Worm (Caenorhabditis elegans): Measurements from ENCODE around the gene sto-5.
A peak's percentile ranks its signal among the peaks of the same experiment; 100 is the strongest.

The sto-5 gene

ce11 chrX:16811974-16812373, 13.3 kb downstream of the sto-5 start:
- peak; percentile 41 for TF ChIP-seq rnt-1 (tag; optimal IDR thresholded peaks at IDR 0.05)
- TF ChIP-seq lin-14 (GFP tag; optimal IDR thresholded peaks at IDR 0.05), result peak; percentile 76
- no peak for TF ChIP-seq ztf-4 (tag; optimal IDR thresholded peaks at IDR 0.05)
- TF ChIP-seq nhr-71 (tag; optimal IDR thresholded peaks at IDR 0.05), result peak; percentile 51
- peak; percentile 12 for TF ChIP-seq snu-23 (GFP tag; optimal IDR thresholded peaks at IDR 0.05)

- TF ChIP-seq efl-1 (optimal IDR thresholded peaks at IDR 0.05) (no peak), efl-1 (GFP tag; optimal IDR thresholded peaks at IDR 0.05 in 1 of 2) (peak in 1 of 2 experiments; percentile 32), isw-1 (GFP tag; IDR thresholded peaks at IDR 0.05) (no peak), lin-15B (tag; optimal IDR thresholded peaks at IDR 0.05) (no peak)
Measured at ce11 chrX:16809689-16810088, 15.6 kb downstream of the sto-5 start.

ce11 chrX:16808526-16808925, 16.7 kb downstream of the sto-5 start:
- TF ChIP-seq blmp-1 (tag; optimal IDR thresholded peaks at IDR 0.05) (no peak), lsy-2 (tag; optimal IDR thresholded peaks at IDR 0.05) (no peak), aly-2 (tag; optimal IDR thresholded peaks at IDR 0.05) (no peak), lir-3 (tag; optimal IDR thresholded peaks at IDR 0.05; ENCODE audit: poor library complexity) (no peak), snpc-4 (tag; optimal IDR thresholded peaks at IDR 0.05) (no peak), nhr-28 (tag; optimal IDR thresholded peaks at IDR 0.05) (no peak), ceh-90 (tag; optimal IDR thresholded peaks at IDR 0.05) (no peak), nhr-90 (tag; optimal IDR thresholded peaks at IDR 0.05; ENCODE audit: poor library complexity) (no peak), nhr-20 (tag; optimal IDR thresholded peaks at IDR 0.05) (no peak), Y116A8C.19 (tag; optimal IDR thresholded peaks at IDR 0.05; ENCODE audit: borderline replicate concordance) (no peak), ceh-8 (GFP tag; optimal IDR thresholded peaks at IDR 0.05) (no peak), grh-1 (GFP tag; IDR thresholded peaks at IDR 0.05) (no peak), ztf-11 (tag; optimal IDR thresholded peaks at IDR 0.05) (no peak), skn-1 (tag; optimal IDR thresholded peaks at IDR 0.05) (no peak), mab-9 (GFP tag; IDR thresholded peaks at IDR 0.05) (no peak), sox-4 (tag; optimal IDR thresholded peaks at IDR 0.05) (no peak)

- no peak for TF ChIP-seq hlh-17 (GFP tag; optimal IDR thresholded peaks at IDR 0.05; ENCODE audit: borderline replicate concordance)
- TF ChIP-seq ceh-90 (tag; optimal IDR thresholded peaks at IDR 0.05), result no peak
- no peak for TF ChIP-seq hlh-4 (tag; optimal IDR thresholded peaks at IDR 0.05)
- TF ChIP-seq lin-39 (tag; optimal IDR thresholded peaks at IDR 0.05), result no peak
Measured at ce11 chrX:16807015-16807414, 18.2 kb downstream of the sto-5 start, which contains the start of gene mec-4. mec-4 (minus strand) TSS chrX:16807115.

ce11 chrX:16803545-16803944, 21.7 kb downstream of the sto-5 start:
- TF ChIP-seq unc-62 (GFP tag; optimal IDR thresholded peaks at IDR 0.05), result no peak
- peak; percentile 31 for TF ChIP-seq ama-1 (optimal IDR thresholded peaks at IDR 0.05)

ce11 chrX:16799065-16799663, 26.1 kb downstream of the sto-5 start:
- TF ChIP-seq ztf-4 (tag; optimal IDR thresholded peaks at IDR 0.05) (peak; percentile 35), mdl-1 (tag; optimal IDR thresholded peaks at IDR 0.05) (peak in 1 of 2 experiments; percentile 52), nhr-71 (tag; optimal IDR thresholded peaks at IDR 0.05) (peak; percentile 70), fkh-4 (tag; optimal IDR thresholded peaks at IDR 0.05; ENCODE audit: borderline replicate concordance) (no peak), ceh-90 (tag; optimal IDR thresholded peaks at IDR 0.05) (no peak), ama-1 (optimal IDR thresholded peaks at IDR 0.05) (peak; percentile 71), tbx-2 (tag; optimal IDR thresholded peaks at IDR 0.05) (peak; percentile 64), xbp-1 (tag; optimal IDR thresholded peaks at IDR 0.05) (peak; percentile 3), nhr-90 (tag; optimal IDR thresholded peaks at IDR 0.05; ENCODE audit: poor library complexity) (peak; percentile 45), mab-9 (GFP tag; IDR thresholded peaks at IDR 0.05) (no peak), ceh-82 (tag; optimal IDR thresholded peaks at IDR 0.05) (peak; percentile 7 to 59 (median 52)), fkh-10 (GFP tag; optimal IDR thresholded peaks at IDR 0.05) (peak; percentile 40), unc-86 (tag; optimal IDR thresholded peaks at IDR 0.05) (peak; percentile 10), nhr-11 (tag; optimal IDR thresholded peaks at IDR 0.05) (no peak), fkh-8 (tag; optimal IDR thresholded peaks at IDR 0.05) (peak; percentile 12), swsn-7 (tag; optimal IDR thresholded peaks at IDR 0.05) (peak; percentile 63), efl-1 (optimal IDR thresholded peaks at IDR 0.05) (peak; percentile 25 to 49), efl-1 (GFP tag; optimal IDR thresholded peaks at IDR 0.05 in 1 of 2) (no peak), rnt-1 (tag; optimal IDR thresholded peaks at IDR 0.05) (peak; percentile 61), nhr-85 (tag) (peak; percentile 62), pqm-1 (tag; optimal IDR thresholded peaks at IDR 0.05) (no peak), blmp-1 (tag; optimal IDR thresholded peaks at IDR 0.05) (peak; percentile 82), unc-98 (GFP tag; IDR thresholded peaks at IDR 0.05) (no peak)
